Fruit fly (Drosophila melanogaster) whole organism, prepupa: Measurements from ENCODE around the gene CG10700.

Source experiments
- CG10669 ChIP-seq: fragments of 200-800 bp; sonication (Bioruptor generic); optimal IDR thresholded peaks from 3 replicates; lab custom pipeline; 2018; ENCODE audit warnings: missing biosample characterization, mild to moderate bottlenecking, missing genetic modification characterization, moderate library complexity
- CG11762 ChIP-seq: fragments of 200-800 bp; sonication (Bioruptor generic); optimal IDR thresholded peaks from 3 replicates; lab custom pipeline; 2016; ENCODE audit warnings: missing biosample characterization, missing genetic modification characterization; ENCODE audit not compliant: insufficient read depth
- CG11902 ChIP-seq: fragments of 200-800 bp; sonication (Bioruptor generic); optimal IDR thresholded peaks from 3 replicates; lab custom pipeline; 2016; ENCODE audit warnings: missing biosample characterization, missing genetic modification characterization
- CG16779 ChIP-seq: fragments of 200-800 bp; sonication (Bioruptor generic); optimal IDR thresholded peaks from 3 replicates; lab custom pipeline; 2017; ENCODE audit warnings: missing biosample characterization, mild to moderate bottlenecking, missing genetic modification characterization
- CG31627 ChIP-seq: fragments of 200-800 bp; sonication (Bioruptor generic); optimal IDR thresholded peaks from 3 replicates; lab custom pipeline; 2016; ENCODE audit warnings: missing biosample characterization, missing genetic modification characterization
- CG34406 ChIP-seq: fragments of 200-800 bp; sonication (Bioruptor generic); optimal IDR thresholded peaks from 3 replicates; lab custom pipeline; 2016; ENCODE audit warnings: missing biosample characterization, missing genetic modification characterization
- CG3919 ChIP-seq: fragments of 200-800 bp; sonication (Bioruptor generic); optimal IDR thresholded peaks from 3 replicates; lab custom pipeline; 2016; ENCODE audit warnings: missing biosample characterization, missing genetic modification characterization
- CG4318 ChIP-seq: fragments of 200-800 bp; sonication (Bioruptor generic); optimal IDR thresholded peaks from 3 replicates; lab custom pipeline; 2017; ENCODE audit warnings: missing biosample characterization, mild to moderate bottlenecking, missing genetic modification characterization
- CG6163 ChIP-seq: fragments of 200-800 bp; sonication (Bioruptor generic); IDR thresholded peaks from 3 replicates; pipeline ENCODE4 v1.3.6; 2022; ENCODE audit warnings: missing biosample characterization, missing genetic modification characterization
- CG6276 ChIP-seq: fragments of 200-800 bp; sonication (Bioruptor generic); optimal IDR thresholded peaks from 2 replicates; lab custom pipeline; 2017; ENCODE audit warnings: missing biosample characterization, mild to moderate bottlenecking, missing genetic modification characterization
- CG6792 ChIP-seq: fragments of 200-800 bp; sonication (Bioruptor generic); optimal IDR thresholded peaks from 3 replicates; lab custom pipeline; 2016; ENCODE audit warnings: missing biosample characterization, missing genetic modification characterization
- CG6808 ChIP-seq: fragments of 200-800 bp; sonication (Bioruptor generic); optimal IDR thresholded peaks from 3 replicates; lab custom pipeline; 2017; ENCODE audit warnings: missing biosample characterization, missing genetic modification characterization, mild to moderate bottlenecking, moderate library complexity, missing genetic modification reagents
- CG8319 ChIP-seq: fragments of 200-800 bp; sonication (Bioruptor generic); optimal IDR thresholded peaks from 3 replicates; lab custom pipeline; 2016; ENCODE audit warnings: missing biosample characterization, missing genetic modification characterization
- Eip75B ChIP-seq: fragments of 200-800 bp; sonication (Bioruptor generic); optimal IDR thresholded peaks from 3 replicates; lab custom pipeline; 2016; ENCODE audit warnings: missing biosample characterization, missing genetic modification characterization
- Eip78C ChIP-seq: fragments of 200-800 bp; sonication (Bioruptor generic); peaks from one replicate; lab custom pipeline; 2016; ENCODE audit warnings: missing biosample characterization, missing genetic modification characterization
- Ets21C ChIP-seq: fragments of 200-800 bp; sonication (Bioruptor generic); optimal IDR thresholded peaks from 3 replicates; lab custom pipeline; 2016; ENCODE audit warnings: missing biosample characterization, missing genetic modification characterization
- Gug ChIP-seq: fragments of 200-800 bp; sonication (Bioruptor generic); IDR thresholded peaks from 2 replicates; pipeline ENCODE4 v1.3.6; 2022; ENCODE audit warnings: missing biosample characterization, missing genetic modification characterization
- Hr39 ChIP-seq: fragments of 200-800 bp; sonication (Bioruptor generic); optimal IDR thresholded peaks from 2 replicates; lab custom pipeline; 2016; ENCODE audit warnings: missing biosample characterization, missing genetic modification characterization
- Hr4 ChIP-seq: fragments of 200-800 bp; sonication (Bioruptor generic); optimal IDR thresholded peaks from 3 replicates; lab custom pipeline; 2016; ENCODE audit warnings: missing biosample characterization, missing genetic modification characterization
- Met ChIP-seq: fragments of 200-800 bp; sonication (Bioruptor generic); optimal IDR thresholded peaks from 3 replicates; lab custom pipeline; 2016; ENCODE audit warnings: missing biosample characterization, missing genetic modification characterization
- OdsH ChIP-seq: fragments of 200-800 bp; sonication (Bioruptor generic); optimal IDR thresholded peaks from 3 replicates; lab custom pipeline; 2016; ENCODE audit warnings: missing biosample characterization, missing genetic modification characterization
- Sox15 ChIP-seq: fragments of 200-800 bp; sonication (Bioruptor generic); optimal IDR thresholded peaks from 3 replicates; lab custom pipeline; 2016; ENCODE audit warnings: missing biosample characterization, missing genetic modification characterization
- acj6 ChIP-seq: fragments of 200-800 bp; sonication (Bioruptor generic); optimal IDR thresholded peaks from 3 replicates; lab custom pipeline; 2016; ENCODE audit warnings: missing biosample characterization, missing genetic modification characterization
- dac ChIP-seq: fragments of 200-800 bp; sonication (Bioruptor generic); optimal IDR thresholded peaks from 2 replicates; lab custom pipeline; 2017; ENCODE audit warnings: missing biosample characterization, mild to moderate bottlenecking, missing genetic modification characterization
- dsx ChIP-seq: fragments of 200-800 bp; optimal IDR thresholded peaks from 3 replicates; lab custom pipeline; 2019; ENCODE audit warnings: missing biosample characterization, mild to moderate bottlenecking, missing genetic modification characterization, moderate library complexity; ENCODE audit not compliant: poor library complexity, severe bottlenecking
- esn ChIP-seq: fragments of 200-800 bp; sonication (Bioruptor generic); optimal IDR thresholded peaks from 2 replicates; lab custom pipeline; 2016; ENCODE audit warnings: missing biosample characterization, mild to moderate bottlenecking, missing genetic modification characterization, moderate library complexity
- fd85E ChIP-seq: fragments of 200-800 bp; sonication (Bioruptor generic); optimal IDR thresholded peaks from 3 replicates; lab custom pipeline; 2016; ENCODE audit warnings: missing biosample characterization, missing genetic modification characterization
- fkh ChIP-seq: fragments of 200-800 bp; sonication (Bioruptor generic); optimal IDR thresholded peaks from 3 replicates; lab custom pipeline; 2017; ENCODE audit warnings: missing biosample characterization, mild to moderate bottlenecking, missing genetic modification characterization, moderate library complexity
- lz ChIP-seq: fragments of 200-800 bp; sonication (Bioruptor generic); optimal IDR thresholded peaks from 3 replicates; lab custom pipeline; 2016; ENCODE audit warnings: missing biosample characterization, missing genetic modification characterization
- salr ChIP-seq, 2 experiments: fragments of 200-800 bp; sonication (Bioruptor generic); optimal IDR thresholded peaks; 3 replicates each; lab custom pipeline; 2016 to 2018; ENCODE audit warnings: missing biosample characterization in 2 of 2, missing genetic modification characterization in 2 of 2, mild to moderate bottlenecking in 1 of 2
- svp ChIP-seq: fragments of 200-800 bp; sonication (Bioruptor generic); peaks from one replicate; lab custom pipeline; 2016; ENCODE audit warnings: missing biosample characterization, missing genetic modification characterization

Gene CG10700

dm6 chr2L:19106235-19106634 is 27.4 kb upstream of the CG10700 start:
- no peak for TF ChIP-seq CG3919
- TF ChIP-seq CG31627 (GFP tag; lab: Kevin White, UChicago) = no peak
- no peak for TF ChIP-seq OdsH
- no peak for TF ChIP-seq CG8319 (GFP tag; lab: Kevin White, UChicago)
- no peak for TF ChIP-seq acj6
- TF ChIP-seq, all 60 proteins: peak for 0

- TF ChIP-seq dsx (no peak), fd85E (GFP tag; lab: Kevin White, UChicago) (no peak), Hr39 (GFP tag; lab: Kevin White, UChicago) (no peak), Met (GFP tag; lab: Kevin White, UChicago) (no peak), CG31627 (GFP tag; lab: Kevin White, UChicago) (no peak), CG6808 (GFP tag; lab: Kevin White, UChicago) (no peak), Eip75B (no peak), CG10669 (GFP tag; lab: Kevin White, UChicago) (no peak), CG11762 (GFP tag; lab: Kevin White, UChicago) (no peak), acj6 (no peak), dac (no peak), CG4318 (GFP tag; lab: Kevin White, UChicago) (no peak)
Measured at dm6 chr2L:19104383-19104782, 25.6 kb upstream of the CG10700 start.

- TF ChIP-seq fkh (GFP tag; lab: Kevin White, UChicago) = peak; percentile 72
- no peak for TF ChIP-seq Eip78C (GFP tag; lab: Kevin White, UChicago)
Measured at dm6 chr2L:19103176-19103921, 24.5 kb upstream of the CG10700 start.

- TF ChIP-seq CG34406 (no peak), CG6163 (GFP tag; lab: Robert Waterston, UW) (no peak), CG8319 (GFP tag; lab: Kevin White, UChicago) (no peak), fd85E (GFP tag; lab: Kevin White, UChicago) (no peak), svp (GFP tag; lab: Kevin White, UChicago) (no peak), lz (GFP tag; lab: Kevin White, UChicago) (no peak), dsx (no peak), CG6808 (GFP tag; lab: Kevin White, UChicago) (no peak), CG11902 (no peak), CG3919 (no peak), Gug (GFP tag; lab: Robert Waterston, UW) (no peak), CG6276 (GFP tag; lab: Kevin White, UChicago) (no peak), esn (GFP tag; lab: Kevin White, UChicago) (no peak), CG16779 (tag; lab: Kevin White, UChicago) (no peak), Ets21C (no peak), OdsH (no peak), salr (GFP tag; optimal IDR thresholded peaks at IDR 0.05; lab: Kevin White, UChicago) (no peak), Sox15 (GFP tag; lab: Kevin White, UChicago) (no peak), Eip75B (no peak), CG6792 (GFP tag; lab: Kevin White, UChicago) (no peak)
Measured at dm6 chr2L:19101744-19102143, 22.9 kb upstream of the CG10700 start, which contains the start of the genes CG17344 and CG43731. CG17344 (plus strand) TSS chr2L:19102044. CG43731 (plus strand) TSS chr2L:19102044.

dm6 chr2L:19098668-19099067 is 19.8 kb upstream of the CG10700 start:
- peak; percentile 39 for TF ChIP-seq fkh (GFP tag; lab: Kevin White, UChicago)
- no peak for TF ChIP-seq fd85E (GFP tag; lab: Kevin White, UChicago)
- no peak for TF ChIP-seq Hr4 (GFP tag; lab: Kevin White, UChicago)
